Worm (Caenorhabditis elegans) whole organism, late embryonic: ENCODE data around the gene C13F10.8.

ENCODE experiments used
- C08G9.2 ChIP-seq: sonication (generic microtip); optimal IDR thresholded peaks from 2 replicates; lab custom pipeline; 2016; ENCODE audit warnings: mild to moderate bottlenecking, missing genetic modification characterization, moderate library complexity, missing compliant biosample characterization
- F13H6.1 ChIP-seq: sonication (generic microtip); optimal IDR thresholded peaks from 2 replicates; lab custom pipeline; 2016; ENCODE audit warnings: missing genetic modification characterization, missing compliant biosample characterization
- K02D7.2 ChIP-seq: sonication (generic microtip); optimal IDR thresholded peaks from 2 replicates; lab custom pipeline; 2017; ENCODE audit warnings: mild to moderate bottlenecking, missing genetic modification characterization, missing compliant biosample characterization
- T23F11.4 ChIP-seq: fragments of 200-800 bp; sonication (Bioruptor generic); optimal IDR thresholded peaks from 2 replicates; lab custom pipeline; 2018; ENCODE audit warnings: mild to moderate bottlenecking, missing genetic modification characterization, missing compliant biosample characterization
- Y22D7AL.16 ChIP-seq: sonication (generic microtip); optimal IDR thresholded peaks from 2 replicates; lab custom pipeline; 2016; ENCODE audit warnings: missing genetic modification characterization, missing compliant biosample characterization
- ceh-14 ChIP-seq: sonication (generic microtip); optimal IDR thresholded peaks from 2 replicates; lab custom pipeline; 2016; ENCODE audit warnings: missing genotype, missing genetic modification characterization, missing compliant biosample characterization
- ceh-18 ChIP-seq: sonication (generic microtip); optimal IDR thresholded peaks from 2 replicates; lab custom pipeline; 2016; ENCODE audit warnings: missing genetic modification characterization, missing compliant biosample characterization
- ceh-19 ChIP-seq: fragments of 200-800 bp; sonication (Bioruptor generic); optimal IDR thresholded peaks from 2 replicates; lab custom pipeline; 2018; ENCODE audit warnings: mild to moderate bottlenecking, missing genetic modification characterization, missing compliant biosample characterization
- ceh-24 ChIP-seq: sonication (generic microtip); optimal IDR thresholded peaks from 2 replicates; lab custom pipeline; 2016; ENCODE audit warnings: mild to moderate bottlenecking, missing genetic modification characterization, missing compliant biosample characterization
- ceh-30 ChIP-seq: fragments of 150-350 bp; optimal IDR thresholded peaks from 2 replicates; lab custom pipeline; 2014; ENCODE audit warnings: missing biosample characterization, missing genetic modification characterization
- ceh-48 ChIP-seq: sonication (generic microtip); optimal IDR thresholded peaks from 2 replicates; lab custom pipeline; 2016; ENCODE audit warnings: missing genetic modification characterization, inconsistent platforms, missing compliant biosample characterization
- ceh-6 ChIP-seq: fragments of 200-800 bp; sonication (Bioruptor generic); optimal IDR thresholded peaks from 2 replicates; lab custom pipeline; 2018; ENCODE audit warnings: mild to moderate bottlenecking, missing genetic modification characterization, missing compliant biosample characterization
- ceh-9 ChIP-seq: sonication (generic microtip); optimal IDR thresholded peaks from 2 replicates; lab custom pipeline; 2016; ENCODE audit warnings: mild to moderate bottlenecking, missing genetic modification characterization, inconsistent platforms, missing compliant biosample characterization
- dmd-4 ChIP-seq: sonication (generic microtip); optimal IDR thresholded peaks from 2 replicates; lab custom pipeline; 2016; ENCODE audit warnings: borderline replicate concordance, missing genetic modification characterization, missing compliant biosample characterization
- dve-1 ChIP-seq: sonication (generic microtip); optimal IDR thresholded peaks from 2 replicates; lab custom pipeline; 2017; ENCODE audit warnings: antibody characterized with exemption, mild to moderate bottlenecking, missing genetic modification characterization, missing compliant biosample characterization
- elt-2 ChIP-seq: sonication (generic microtip); optimal IDR thresholded peaks from 2 replicates; lab custom pipeline; 2016; ENCODE audit warnings: missing genetic modification reagents, missing genetic modification characterization, missing compliant biosample characterization
- elt-4 ChIP-seq: sonication (generic microtip); optimal IDR thresholded peaks from 2 replicates; lab custom pipeline; 2016; ENCODE audit warnings: missing genetic modification characterization, missing compliant biosample characterization
- hlh-15 ChIP-seq: sonication (generic microtip); optimal IDR thresholded peaks from 2 replicates; lab custom pipeline; 2016; ENCODE audit warnings: missing genetic modification characterization, missing compliant biosample characterization
- hlh-6 ChIP-seq: sonication (generic microtip); optimal IDR thresholded peaks from 2 replicates; lab custom pipeline; 2016; ENCODE audit warnings: missing genotype, missing genetic modification characterization, missing compliant biosample characterization
- lim-6 ChIP-seq: sonication (generic microtip); optimal IDR thresholded peaks from 2 replicates; lab custom pipeline; 2016; ENCODE audit warnings: missing genetic modification characterization, missing compliant biosample characterization
- mec-3 ChIP-seq: sonication (generic microtip); optimal IDR thresholded peaks from 2 replicates; lab custom pipeline; 2016; ENCODE audit warnings: borderline replicate concordance, missing genetic modification characterization, missing compliant biosample characterization
- nfya-1 ChIP-seq: sonication (generic microtip); optimal IDR thresholded peaks from 2 replicates; lab custom pipeline; 2017; ENCODE audit warnings: missing genetic modification characterization, mild to moderate bottlenecking, missing compliant biosample characterization, antibody characterized with exemption, moderate library complexity
- nhr-11 ChIP-seq: fragments of 150-350 bp; optimal IDR thresholded peaks from 2 replicates; lab custom pipeline; 2014; ENCODE audit warnings: missing biosample characterization, missing genetic modification characterization
- nhr-232 ChIP-seq: sonication (generic microtip); optimal IDR thresholded peaks from 2 replicates; lab custom pipeline; 2016; ENCODE audit warnings: missing genetic modification characterization, missing compliant biosample characterization
- npax-4 ChIP-seq: sonication (generic microtip); optimal IDR thresholded peaks from 2 replicates; lab custom pipeline; 2016; ENCODE audit warnings: missing genetic modification characterization, missing compliant biosample characterization
- odd-2 ChIP-seq: sonication (generic microtip); optimal IDR thresholded peaks from 2 replicates; lab custom pipeline; 2017; ENCODE audit warnings: antibody characterized with exemption, mild to moderate bottlenecking, missing genetic modification characterization, missing compliant biosample characterization
- pag-3 ChIP-seq: sonication (generic microtip); optimal IDR thresholded peaks from 2 replicates; lab custom pipeline; 2016; ENCODE audit warnings: missing compliant biosample characterization, missing genetic modification characterization, borderline replicate concordance
- pat-9 ChIP-seq: fragments of 200-800 bp; sonication (Bioruptor generic); optimal IDR thresholded peaks from 2 replicates; lab custom pipeline; 2018; ENCODE audit warnings: mild to moderate bottlenecking, missing genetic modification characterization, moderate library complexity, missing compliant biosample characterization
- pax-1 ChIP-seq: fragments of 150-350 bp; optimal IDR thresholded peaks from 2 replicates; lab custom pipeline; 2014; ENCODE audit warnings: missing biosample characterization, missing genetic modification characterization
- pha-2 ChIP-seq: sonication (generic microtip); optimal IDR thresholded peaks from 2 replicates; lab custom pipeline; 2017; ENCODE audit warnings: mild to moderate bottlenecking, missing genetic modification characterization, missing compliant biosample characterization
- pqm-1 ChIP-seq: sonication (generic microtip); optimal IDR thresholded peaks from 2 replicates; lab custom pipeline; 2016; ENCODE audit warnings: missing genetic modification characterization, missing compliant biosample characterization
- ref-2 ChIP-seq: sonication (generic microtip); optimal IDR thresholded peaks from 2 replicates; lab custom pipeline; 2016; ENCODE audit warnings: missing genetic modification characterization, missing compliant biosample characterization
- sox-2 ChIP-seq: fragments of 200-800 bp; sonication (Bioruptor generic); IDR thresholded peaks from 2 replicates; pipeline ENCODE4 v1.3.6; 2022; ENCODE audit warnings: missing genetic modification reagents, missing genetic modification characterization, missing compliant biosample characterization
- tbx-7 ChIP-seq: sonication (generic microtip); optimal IDR thresholded peaks from 2 replicates; lab custom pipeline; 2016; ENCODE audit warnings: missing genotype, missing genetic modification characterization, missing compliant biosample characterization
- ttx-3 ChIP-seq: sonication (generic microtip); optimal IDR thresholded peaks from 2 replicates; lab custom pipeline; 2016; ENCODE audit warnings: missing genetic modification reagents, missing genetic modification characterization, missing compliant biosample characterization
- unc-3 ChIP-seq, 2 experiments: fragments of 200-800 bp in 1 of 2; sonication (Bioruptor generic) in 1 of 2; sonication (generic microtip) in 1 of 2; conservative IDR thresholded peaks in 1 of 2; optimal IDR thresholded peaks in 1 of 2; 2 replicates each; pipeline versions ENCODE4 v1.3.6 to Lab custom; 2016 to 2022; ENCODE audit warnings: missing compliant biosample characterization in 2 of 2, missing genetic modification characterization in 2 of 2, missing genetic modification reagents in 1 of 2
- unc-55 ChIP-seq: sonication (generic microtip); optimal IDR thresholded peaks from 2 replicates; lab custom pipeline; 2017; ENCODE audit warnings: missing biosample characterization, missing genetic modification reagents, missing genetic modification characterization
- zip-5 ChIP-seq: sonication (generic microtip); optimal IDR thresholded peaks from 2 replicates; lab custom pipeline; 2016; ENCODE audit warnings: missing genetic modification characterization, missing compliant biosample characterization
- ztf-16 ChIP-seq: sonication (generic microtip); optimal IDR thresholded peaks from 2 replicates; lab custom pipeline; 2017; ENCODE audit warnings: missing genetic modification characterization, missing compliant biosample characterization

C13F10.8 gene

ce11 chrV:7220973-7221519 is at the start of gene C13F10.8, which contains the start of the genes C13F10.6 and kxd-1:
Gene C13F10.8 (minus strand): TSS chrV:7221023.
Gene C13F10.6 (minus strand): TSS chrV:7221039.
Gene kxd-1 (plus strand): TSS chrV:7221469.
- TF ChIP-seq T23F11.4 (GFP tag; lab: Kevin White, UChicago) (no peak), unc-55 (GFP tag; lab: Kevin White, UChicago) (no peak), elt-4 (tag; lab: Kevin White, UChicago) (no peak), ceh-48 (tag; lab: Kevin White, UChicago) (peak; percentile 75), sox-2 (GFP tag; lab: Robert Waterston, UW) (no peak), pha-2 (no peak)
- TF ChIP-seq, all 69 proteins: peak for 1

DNA sequence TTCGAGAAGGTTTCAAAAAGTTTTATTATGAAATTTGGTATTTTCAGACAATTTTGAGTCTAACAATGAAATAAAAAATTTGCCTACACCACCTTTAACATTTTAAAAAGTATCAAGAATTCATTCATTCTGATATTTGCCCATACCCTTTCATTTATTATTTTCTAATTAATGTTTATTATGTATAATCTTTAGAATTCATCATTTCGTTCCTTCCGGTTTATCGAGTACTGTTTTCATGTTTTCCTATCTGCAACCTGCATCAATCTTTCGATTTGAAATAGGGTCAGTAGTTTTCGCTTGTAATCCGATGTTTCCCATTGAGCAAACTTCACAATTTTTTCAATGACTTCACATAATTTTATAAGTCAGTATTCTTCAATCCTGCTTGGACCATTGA is 48.6 kb upstream of the C13F10.8 start, which contains the start of gene C13A2.6:
Gene C13A2.6, plus strand, starts transcription at position 301 of the 400 bp plus-strand sequence.
- TF ChIP-seq ceh-18 (tag; lab: Kevin White, UChicago), result no peak

DNA sequence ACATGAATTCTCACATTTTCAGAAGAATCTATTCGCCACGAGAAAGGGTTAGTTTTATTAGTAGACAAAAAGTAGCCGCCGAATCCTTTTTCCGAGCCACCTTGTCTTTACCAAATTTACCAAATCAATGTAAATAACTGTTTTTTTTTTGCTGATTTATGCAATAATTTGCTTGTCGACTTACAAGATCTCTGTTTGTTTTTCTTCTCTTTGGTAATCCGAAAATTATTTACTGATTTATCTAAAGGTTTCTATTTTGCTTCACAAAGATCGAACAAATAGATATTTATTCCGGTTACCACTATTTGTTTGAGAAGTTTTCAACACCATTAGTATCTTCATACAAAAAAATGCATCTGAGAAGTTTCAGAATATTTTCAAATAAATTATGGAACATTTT is 45.2 kb upstream of the C13F10.8 start, which contains the start of gene C13A2.7:
Gene C13A2.7, plus strand, starts transcription at position 301 of the 400 bp plus-strand sequence.
- TF ChIP-seq Y22D7AL.16 (tag; lab: Kevin White, UChicago), result no peak
- no peak for TF ChIP-seq zip-5 (tag; lab: Kevin White, UChicago)
- no peak for TF ChIP-seq mec-3 (tag; lab: Kevin White, UChicago)
- no peak for TF ChIP-seq ceh-6 (GFP tag; lab: Kevin White, UChicago)
- TF ChIP-seq ceh-9 (tag; lab: Kevin White, UChicago), result no peak
- no peak for TF ChIP-seq K02D7.2 (tag; lab: Kevin White, UChicago)
- no peak for TF ChIP-seq odd-2 (tag; lab: Kevin White, UChicago)
- TF ChIP-seq dve-1 (tag; lab: Kevin White, UChicago), result no peak
- no peak for TF ChIP-seq sox-2 (GFP tag; lab: Robert Waterston, UW)
- no peak for TF ChIP-seq nhr-11 (tag; lab: Kevin White, UChicago)
- TF ChIP-seq pax-1 (tag; lab: Kevin White, UChicago), result no peak

- TF ChIP-seq hlh-6 (no peak), ceh-14 (no peak), ceh-24 (tag; lab: Kevin White, UChicago) (no peak), tbx-7 (tag; lab: Kevin White, UChicago) (no peak), ceh-48 (tag; lab: Kevin White, UChicago) (no peak), dmd-4 (no peak), ceh-30 (tag; lab: Kevin White, UChicago) (no peak), ttx-3 (tag; lab: Kevin White, UChicago) (no peak), hlh-15 (tag; lab: Kevin White, UChicago) (no peak), unc-55 (GFP tag; lab: Kevin White, UChicago) (no peak), lim-6 (no peak), C08G9.2 (tag; lab: Kevin White, UChicago) (no peak), pha-2 (no peak), Y22D7AL.16 (tag; lab: Kevin White, UChicago) (no peak), ref-2 (tag; lab: Kevin White, UChicago) (no peak), pag-3 (tag; lab: Kevin White, UChicago) (no peak), F13H6.1 (tag; lab: Kevin White, UChicago) (no peak), ceh-6 (GFP tag; lab: Kevin White, UChicago) (no peak)
Measured at ce11 chrV:7264042-7264441, 43.2 kb upstream of the C13F10.8 start, which contains the start of gene C13A2.9. Gene C13A2.9 (minus strand): TSS chrV:7264142.

DNA sequence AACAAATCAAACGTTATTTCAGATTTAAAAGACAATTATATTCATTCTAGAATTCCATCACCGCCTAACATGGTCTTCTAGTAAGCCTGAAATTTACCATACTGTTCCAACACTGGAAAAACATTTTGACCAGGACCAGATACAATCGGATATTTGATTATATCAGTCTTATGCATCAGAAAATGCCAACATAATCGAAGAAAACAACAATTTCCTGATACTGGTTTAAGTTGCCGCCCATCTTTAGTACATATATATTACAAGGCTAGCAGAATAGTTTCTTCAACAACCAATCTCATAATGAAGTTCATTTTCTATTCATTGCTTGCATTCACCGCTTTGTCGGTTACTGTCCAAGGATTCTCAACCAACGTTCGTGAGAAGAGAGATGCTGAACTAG is 38.1 kb upstream of the C13F10.8 start, which contains the start of gene C13A2.12:
Gene C13A2.12, plus strand, starts transcription at position 301 of the 400 bp plus-strand sequence.
- TF ChIP-seq ztf-16 (tag; lab: Kevin White, UChicago), result no peak
- no peak for TF ChIP-seq unc-3 (GFP tag; conservative IDR thresholded peaks at IDR 0.05; lab: Robert Waterston, UW)
- TF ChIP-seq unc-3 (tag; optimal IDR thresholded peaks at IDR 0.05; lab: Kevin White, UChicago), result no peak
- no peak for TF ChIP-seq unc-55 (GFP tag; lab: Kevin White, UChicago)
- no peak for TF ChIP-seq nhr-232
- TF ChIP-seq npax-4, result no peak
- no peak for TF ChIP-seq tbx-7 (tag; lab: Kevin White, UChicago)
- TF ChIP-seq F13H6.1 (tag; lab: Kevin White, UChicago), result no peak
- no peak for TF ChIP-seq elt-2
- no peak for TF ChIP-seq sox-2 (GFP tag; lab: Robert Waterston, UW)
- TF ChIP-seq C08G9.2 (tag; lab: Kevin White, UChicago), result no peak
- TF ChIP-seq ceh-30 (tag; lab: Kevin White, UChicago), result no peak
- TF ChIP-seq lim-6, result no peak
- TF ChIP-seq pqm-1 (tag; lab: Kevin White, UChicago), result no peak
- no peak for TF ChIP-seq ceh-18 (tag; lab: Kevin White, UChicago)
- no peak for TF ChIP-seq pat-9 (tag; lab: Kevin White, UChicago)
- no peak for TF ChIP-seq ceh-19 (GFP tag; lab: Kevin White, UChicago)
- no peak for TF ChIP-seq nfya-1 (tag; lab: Kevin White, UChicago)
- TF ChIP-seq ceh-6 (GFP tag; lab: Kevin White, UChicago), result no peak
